Worm (Caenorhabditis elegans) whole organism, L2 larva: ENCODE results near the gene R193.2.

Source experiments
- R02D3.7 ChIP-seq: fragments of 150-350 bp; optimal IDR thresholded peaks from 2 replicates; lab custom pipeline; 2014; ENCODE audit warnings: missing biosample characterization, missing genetic modification characterization
- nhr-77 ChIP-seq: fragments of 150-350 bp; optimal IDR thresholded peaks from 2 replicates; lab custom pipeline; 2014; ENCODE audit warnings: missing biosample characterization, missing genetic modification characterization
- zag-1 ChIP-seq: fragments of 150-350 bp; optimal IDR thresholded peaks from 2 replicates; lab custom pipeline; 2014; ENCODE audit warnings: missing biosample characterization, missing genetic modification characterization

Gene R193.2

ce11 chrX:1085000-1085399, 63.4 kb downstream of the R193.2 start:
- no peak for TF ChIP-seq nhr-77 (tag; lab: Kevin White, UChicago)
- no peak for TF ChIP-seq zag-1 (tag; lab: Kevin White, UChicago)
- no peak for TF ChIP-seq R02D3.7
- TF ChIP-seq, all 48 proteins: peak for 0
